Worm (Caenorhabditis elegans): ENCODE results near the gene T04F8.7.

Gene T04F8.7

DNA sequence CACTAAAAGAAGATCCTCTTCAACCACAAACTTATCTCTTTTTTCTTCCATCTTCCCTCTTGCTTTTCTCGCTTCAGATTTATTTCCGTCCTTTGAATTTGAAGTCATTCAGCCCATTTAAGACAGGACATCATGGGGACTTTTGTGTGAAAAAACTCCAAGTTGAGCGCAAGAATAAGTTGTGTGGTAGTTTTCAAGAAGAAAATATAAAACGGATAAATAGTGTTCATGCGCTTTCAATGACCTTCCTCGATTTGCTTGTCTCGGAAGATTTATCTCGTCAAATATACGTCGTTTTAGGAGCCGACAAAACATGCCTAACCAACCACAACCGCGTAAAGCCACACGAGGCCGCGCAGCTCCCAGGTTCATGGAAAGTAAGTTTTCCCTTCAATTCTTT is 48.7 kb downstream of the T04F8.7 start, which contains the start of gene sto-6:
Gene sto-6 (plus strand): TSS at position 301 of the 400 bp plus-strand sequence.
- TF ChIP-seq aly-2 (tag; optimal IDR thresholded peaks at IDR 0.05) (no peak), pqm-1 (tag; optimal IDR thresholded peaks at IDR 0.05) (no peak), unc-39 (tag; optimal IDR thresholded peaks at IDR 0.05) (no peak)

DNA sequence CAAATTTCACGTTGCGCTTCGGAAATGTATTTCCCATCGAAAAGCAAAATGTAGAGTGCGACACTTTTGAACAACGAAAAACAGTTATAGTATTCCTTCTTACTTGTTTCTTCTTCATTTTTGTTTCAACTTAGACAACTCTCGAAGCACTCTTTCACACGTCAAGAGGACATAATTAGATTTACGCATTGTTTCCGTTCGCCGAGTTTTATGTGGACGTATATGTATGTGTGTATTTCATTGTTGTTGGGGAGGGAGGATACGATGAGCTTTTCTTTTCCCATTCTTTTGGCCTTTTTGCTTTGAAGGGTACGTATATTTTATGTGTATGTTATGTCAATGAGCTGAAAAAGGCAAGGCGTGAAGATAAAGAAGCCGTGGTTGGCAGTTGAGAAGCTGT is 50.3 kb downstream of the T04F8.7 start:
- TF ChIP-seq sea-2 (GFP tag; optimal IDR thresholded peaks at IDR 0.05) (no peak), ceh-16 (tag; optimal IDR thresholded peaks at IDR 0.05) (no peak), snpc-4 (tag; optimal IDR thresholded peaks at IDR 0.05) (no peak), fkh-10 (GFP tag; optimal IDR thresholded peaks at IDR 0.05) (peak; percentile 43)

DNA sequence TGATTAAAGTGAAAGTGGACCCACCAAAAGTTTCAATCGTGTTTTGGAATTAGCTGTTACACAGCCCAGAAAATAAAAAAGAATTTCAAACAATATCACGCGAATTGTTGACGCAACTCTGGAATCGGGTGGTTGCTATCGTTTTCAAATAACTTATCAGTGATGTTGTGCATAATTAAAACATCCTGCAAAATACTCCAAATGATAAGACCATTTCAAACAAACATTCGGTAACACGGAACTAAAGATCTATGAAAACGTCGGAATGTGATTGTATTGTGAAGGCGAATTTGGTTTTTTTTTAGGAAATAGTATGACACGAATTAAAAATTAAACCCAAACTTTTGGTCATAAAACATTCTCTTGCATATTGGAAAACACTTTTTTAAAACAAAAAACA is 52.2 kb downstream of the T04F8.7 start, which contains the start of gene spp-30:
Gene spp-30 (minus strand): TSS at position 101 of the 400 bp plus-strand sequence.
- TF ChIP-seq nhr-76 (tag; optimal IDR thresholded peaks at IDR 0.05) (no peak), lin-15B (tag; optimal IDR thresholded peaks at IDR 0.05) (no peak), R02D3.7 (tag; optimal IDR thresholded peaks at IDR 0.05) (no peak), ceh-82 (tag; optimal IDR thresholded peaks at IDR 0.05) (no peak), nhr-11 (tag; optimal IDR thresholded peaks at IDR 0.05) (no peak), nhr-12 (tag; optimal IDR thresholded peaks at IDR 0.05) (no peak), fkh-2 (tag; optimal IDR thresholded peaks at IDR 0.05) (no peak), fos-1 (tag; optimal IDR thresholded peaks at IDR 0.05) (no peak), zag-1 (tag; optimal IDR thresholded peaks at IDR 0.05) (no peak), sea-2 (GFP tag; optimal IDR thresholded peaks at IDR 0.05) (no peak), unc-62 (GFP tag; optimal IDR thresholded peaks at IDR 0.05) (no peak), egl-5 (tag; optimal IDR thresholded peaks at IDR 0.05) (no peak), lsy-12 (tag; optimal IDR thresholded peaks at IDR 0.05) (no peak), ztf-4 (tag; optimal IDR thresholded peaks at IDR 0.05) (no peak), snpc-4 (tag; optimal IDR thresholded peaks at IDR 0.05) (no peak), elt-3 (tag; optimal IDR thresholded peaks at IDR 0.05) (no peak), mdl-1 (tag; optimal IDR thresholded peaks at IDR 0.05) (no peak), nfya-1 (tag; optimal IDR thresholded peaks at IDR 0.05; ENCODE audit: insufficient read depth) (no peak), aly-2 (tag; optimal IDR thresholded peaks at IDR 0.05) (no peak)

Measured in whole organism, L3 larva.